Worm (Caenorhabditis elegans) whole organism, L4/young adult: ENCODE measurements around the gene T06F4.1.

ENCODE experiments used
- W03F9.2 ChIP-seq: fragments of 150-350 bp; optimal IDR thresholded peaks from 2 replicates; lab custom pipeline; 2014; ENCODE audit warnings: missing biosample characterization, missing genetic modification characterization
- dao-5 ChIP-seq: sonication (generic microtip); optimal IDR thresholded peaks from 2 replicates; lab custom pipeline; 2016; ENCODE audit warnings: missing genotype, missing genetic modification characterization, moderate library complexity, missing compliant biosample characterization
- him-1 ChIP-seq: sonication (generic microtip); optimal IDR thresholded peaks from 2 replicates; lab custom pipeline; 2016; ENCODE audit warnings: missing genotype, missing genetic modification reagents, missing genetic modification characterization, missing compliant biosample characterization

Gene T06F4.1

DNA sequence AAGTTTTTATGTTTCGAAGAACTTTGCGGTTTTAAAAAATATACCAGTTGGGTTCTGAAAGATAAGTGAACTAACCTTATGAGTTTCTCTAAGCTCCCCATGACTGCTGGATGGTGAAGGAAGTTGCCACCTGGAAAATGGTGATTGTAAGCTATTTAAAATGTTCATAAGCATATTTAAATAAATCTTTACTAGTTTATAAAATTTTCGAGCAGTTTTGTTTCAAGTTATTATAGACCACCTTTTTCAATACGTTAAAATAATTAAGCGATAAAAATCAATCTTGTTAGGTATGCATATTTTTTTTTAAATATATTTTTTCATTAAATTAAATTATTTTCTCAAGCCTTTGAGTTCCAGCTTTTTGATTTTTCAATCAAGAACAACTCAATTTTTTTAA lies at the start of gene T06F4.1:
T06F4.1 (minus strand) TSS at position 101 of the 400 bp plus-strand sequence.
- TF ChIP-seq W03F9.2 (tag; lab: Kevin White, UChicago) (no peak), him-1 (no peak), dao-5 (tag; lab: Kevin White, UChicago) (no peak)

ce11 chrX:4128684-4129083 lies 49.5 kb upstream of the T06F4.1 start:
- TF ChIP-seq W03F9.2 (tag; lab: Kevin White, UChicago), result no peak
- TF ChIP-seq dao-5 (tag; lab: Kevin White, UChicago), result no peak
- TF ChIP-seq him-1, result no peak

ce11 chrX:4125165-4125803 lies 46.1 kb upstream of the T06F4.1 start:
- TF ChIP-seq him-1 (no peak), W03F9.2 (tag; lab: Kevin White, UChicago) (no peak), dao-5 (tag; lab: Kevin White, UChicago) (no peak)

- TF ChIP-seq dao-5 (tag; lab: Kevin White, UChicago), result no peak
- no peak for TF ChIP-seq W03F9.2 (tag; lab: Kevin White, UChicago)
- TF ChIP-seq him-1, result no peak
Observed at ce11 chrX:4123368-4123767, 44.2 kb upstream of the T06F4.1 start.

- TF ChIP-seq him-1, result no peak
- TF ChIP-seq dao-5 (tag; lab: Kevin White, UChicago), result no peak
- TF ChIP-seq W03F9.2 (tag; lab: Kevin White, UChicago), result no peak
Observed at ce11 chrX:4120935-4121334, 41.8 kb upstream of the T06F4.1 start, which contains the start of gene F09F9.3. F09F9.3 (minus strand) TSS chrX:4121035.

DNA sequence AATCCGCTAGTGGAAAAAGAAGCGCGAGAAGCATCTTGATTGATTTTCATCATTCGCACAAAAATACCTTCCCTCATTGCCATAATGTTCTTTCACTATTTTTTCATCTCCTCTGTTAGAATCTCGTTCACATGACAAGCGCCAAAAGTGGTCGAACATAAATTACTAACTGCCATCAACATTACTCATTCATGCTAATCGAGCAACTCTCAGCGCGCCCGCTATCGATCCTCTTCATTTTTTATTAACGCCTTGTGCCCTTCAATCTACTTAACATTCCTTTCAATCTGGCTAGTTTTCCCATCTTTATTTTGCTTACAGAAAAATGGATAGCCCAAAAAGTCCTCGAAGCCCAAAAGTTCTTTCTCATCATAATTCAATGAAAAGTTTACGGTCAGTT lies 38.5 kb upstream of the T06F4.1 start, which contains the start of gene F09F9.5:
F09F9.5 (plus strand) TSS at position 301 of the 400 bp plus-strand sequence.
- TF ChIP-seq dao-5 (tag; lab: Kevin White, UChicago) (no peak), him-1 (no peak), W03F9.2 (tag; lab: Kevin White, UChicago) (no peak)

- TF ChIP-seq him-1, result no peak
- TF ChIP-seq dao-5 (tag; lab: Kevin White, UChicago), result no peak
- no peak for TF ChIP-seq W03F9.2 (tag; lab: Kevin White, UChicago)
Observed at ce11 chrX:4115026-4115425, 35.9 kb upstream of the T06F4.1 start, which contains the start of gene F09F9.1. F09F9.1 (plus strand) TSS chrX:4115326.

ce11 chrX:4111416-4111815 lies 32.3 kb upstream of the T06F4.1 start, which contains the start of gene F09F9.2:
F09F9.2 (minus strand) TSS chrX:4111440.
- TF ChIP-seq dao-5 (tag; lab: Kevin White, UChicago), result no peak
- no peak for TF ChIP-seq him-1
- TF ChIP-seq W03F9.2 (tag; lab: Kevin White, UChicago), result no peak

- TF ChIP-seq him-1, result no peak
- no peak for TF ChIP-seq dao-5 (tag; lab: Kevin White, UChicago)
- TF ChIP-seq W03F9.2 (tag; lab: Kevin White, UChicago), result no peak
Observed at ce11 chrX:4109970-4110369, 30.8 kb upstream of the T06F4.1 start.

DNA sequence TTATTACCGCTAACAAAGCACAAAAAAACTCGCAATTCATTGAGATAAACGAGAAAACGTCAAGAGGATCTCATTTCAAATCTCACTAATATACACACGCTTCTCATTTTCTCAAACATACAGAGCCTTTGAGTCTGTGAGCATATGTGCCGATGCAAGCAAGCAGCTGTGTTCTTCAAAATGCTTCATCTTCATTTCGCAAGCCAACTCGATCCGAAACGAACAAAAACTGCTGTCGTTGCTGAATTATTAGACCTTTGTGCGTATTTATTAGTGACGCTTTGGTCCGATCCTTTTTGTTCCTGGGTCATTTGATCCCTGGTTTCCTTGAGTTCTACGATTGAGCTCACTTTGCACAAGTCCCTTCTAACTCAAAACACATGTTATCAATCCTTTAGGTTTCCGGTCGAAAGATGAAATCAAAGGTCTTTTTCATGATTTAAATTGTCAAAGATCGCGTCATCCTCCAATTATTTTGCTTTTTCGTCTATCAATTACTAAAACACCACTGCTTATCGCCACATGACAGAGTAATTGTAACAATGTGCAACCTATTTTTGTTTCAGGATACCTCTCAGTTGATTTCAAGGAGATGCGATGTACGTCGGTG lies 27.8 kb upstream of the T06F4.1 start, which contains the start of gene R02E4.2:
R02E4.2 (plus strand) TSS at position 560 of the 610 bp plus-strand sequence.
- TF ChIP-seq him-1 (no peak), W03F9.2 (tag; lab: Kevin White, UChicago) (no peak), dao-5 (tag; lab: Kevin White, UChicago) (no peak)

ce11 chrX:4104435-4104834 lies 25.3 kb upstream of the T06F4.1 start, which contains the start of gene R02E4.1:
R02E4.1 (minus strand) TSS chrX:4104535.
- no peak for TF ChIP-seq him-1
- no peak for TF ChIP-seq dao-5 (tag; lab: Kevin White, UChicago)
- TF ChIP-seq W03F9.2 (tag; lab: Kevin White, UChicago), result no peak

- TF ChIP-seq dao-5 (tag; lab: Kevin White, UChicago) (no peak), him-1 (no peak), W03F9.2 (tag; lab: Kevin White, UChicago) (no peak)
Observed at ce11 chrX:4103071-4103470, 23.9 kb upstream of the T06F4.1 start.

DNA sequence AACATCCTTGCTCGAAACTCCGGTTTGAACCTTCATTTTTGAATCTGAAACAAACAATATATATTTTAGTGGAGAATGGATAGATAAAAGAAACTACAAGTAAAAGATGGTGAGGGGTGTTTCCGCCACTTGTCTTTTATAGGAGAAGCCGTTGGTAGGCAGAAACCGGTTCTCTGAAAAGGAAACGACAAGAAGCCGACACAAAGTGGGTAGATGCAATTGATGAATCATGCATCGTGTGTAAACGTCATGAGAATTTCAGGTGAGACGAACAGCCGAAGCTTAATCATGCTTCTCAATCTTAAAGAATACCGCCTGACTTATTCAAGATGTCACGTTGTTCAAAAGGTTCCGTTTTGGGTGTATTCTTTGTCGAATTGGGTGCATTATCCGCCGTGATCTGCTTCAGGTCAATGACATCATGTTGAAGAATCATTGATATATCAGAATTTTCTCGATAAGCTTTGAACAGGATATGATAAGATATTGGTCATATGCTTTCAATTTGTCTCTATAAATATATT lies 23.0 kb upstream of the T06F4.1 start, which contains the start of gene R02E4.3:
R02E4.3 (minus strand) TSS at position 51 of the 524 bp plus-strand sequence.
- no peak for TF ChIP-seq W03F9.2 (tag; lab: Kevin White, UChicago)
- TF ChIP-seq him-1, result no peak
- TF ChIP-seq dao-5 (tag; lab: Kevin White, UChicago), result no peak

DNA sequence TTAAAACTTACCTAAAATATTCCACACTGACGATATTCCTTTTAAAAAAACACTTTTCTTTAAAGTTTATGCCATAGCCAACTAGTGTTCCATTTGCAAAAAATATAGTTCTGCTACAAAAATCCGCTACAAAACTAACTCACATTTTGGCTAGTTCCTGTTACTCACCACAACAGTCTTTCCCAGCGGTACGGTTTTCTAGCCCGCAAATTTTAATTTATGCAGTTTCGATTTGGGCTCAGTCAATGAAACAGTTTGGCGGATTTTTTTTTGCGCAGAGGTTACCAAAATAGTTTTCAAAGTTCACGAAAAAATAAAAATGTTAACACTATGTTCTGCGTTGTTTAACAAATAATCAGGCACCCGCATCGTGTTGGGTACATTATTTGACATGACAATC lies 22.0 kb upstream of the T06F4.1 start:
- TF ChIP-seq dao-5 (tag; lab: Kevin White, UChicago) (no peak), W03F9.2 (tag; lab: Kevin White, UChicago) (no peak), him-1 (no peak)
